Fruit fly (Drosophila melanogaster): ENCODE measurements around the gene CG15561.

The CG15561 gene

DNA sequence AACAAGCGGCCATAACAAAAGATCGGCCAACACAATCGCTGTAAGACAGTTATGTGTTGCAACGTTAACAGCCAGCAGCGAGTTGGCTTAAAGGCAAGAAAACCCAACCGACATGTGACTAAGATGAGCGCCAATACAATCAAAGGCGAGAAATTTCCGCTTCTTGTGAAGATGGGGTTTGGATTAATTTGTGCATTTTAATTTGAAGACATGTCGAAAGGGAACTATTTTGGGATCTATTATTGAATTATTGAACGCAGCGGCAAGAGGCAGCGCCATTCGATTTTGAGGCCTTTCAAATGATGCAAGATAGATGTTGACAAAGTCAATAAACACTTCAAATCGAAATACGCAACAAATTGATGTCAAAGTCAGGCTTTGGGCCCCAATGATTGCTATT lies 25.4 kb upstream of the CG15561 start (continued):
- TF ChIP-seq Kr (GFP tag; optimal IDR thresholded peaks at IDR 0.05) (no peak), CG8281 (tag; optimal IDR thresholded peaks at IDR 0.05) (peak; percentile 59), CG2875 (GFP tag; optimal IDR thresholded peaks at IDR 0.05) (no peak), Myb (GFP tag; optimal IDR thresholded peaks at IDR 0.05) (no peak), oc (tag; optimal IDR thresholded peaks at IDR 0.05) (peak; percentile 61), CG2678 (tag; optimal IDR thresholded peaks at IDR 0.05) (no peak), CG12104 (GFP tag; optimal IDR thresholded peaks at IDR 0.05) (no peak), CG12391 (tag; optimal IDR thresholded peaks at IDR 0.05) (no peak), CG9817 (tag; optimal IDR thresholded peaks at IDR 0.05) (no peak), CG13287 (GFP tag; IDR thresholded peaks at IDR 0.05; ENCODE audit: partially characterized antibody) (no peak), gcm2 (GFP tag; optimal IDR thresholded peaks at IDR 0.05) (no peak), dimm (GFP tag; IDR thresholded peaks at IDR 0.05) (no peak), BEAF-32 (GFP tag; optimal IDR thresholded peaks at IDR 0.05) (no peak), CG3838 (GFP tag; optimal IDR thresholded peaks at IDR 0.05) (no peak), danr (GFP tag; IDR thresholded peaks at IDR 0.05) (no peak), CG7786 (GFP tag; optimal IDR thresholded peaks at IDR 0.05) (no peak), Hmr (GFP tag; optimal IDR thresholded peaks at IDR 0.05) (no peak), D (optimal IDR thresholded peaks at IDR 0.05) (no peak), D (GFP tag; optimal IDR thresholded peaks at IDR 0.05) (no peak), cato (GFP tag; optimal IDR thresholded peaks at IDR 0.05; ENCODE audit: borderline replicate concordance) (no peak), D19B (GFP tag; optimal IDR thresholded peaks at IDR 0.05) (no peak), pfk (GFP tag; optimal IDR thresholded peaks at IDR 0.05) (no peak), Atf-2 (GFP tag; optimal IDR thresholded peaks at IDR 0.05) (no peak), Spps (tag; optimal IDR thresholded peaks at IDR 0.05) (no peak), CG3407 (GFP tag; optimal IDR thresholded peaks at IDR 0.05) (peak; percentile 2), NK7.1 (GFP tag; optimal IDR thresholded peaks at IDR 0.05) (no peak), CG9932 (GFP tag; IDR thresholded peaks at IDR 0.05) (no peak), croc (GFP tag; conservative IDR thresholded peaks at IDR 0.05) (no peak), dmrt99B (tag; optimal IDR thresholded peaks at IDR 0.05) (peak; percentile 17), CG15601 (tag; optimal IDR thresholded peaks at IDR 0.05) (peak; percentile 11), CG7357 (GFP tag; IDR thresholded peaks at IDR 0.05) (no peak), Vsx1 (GFP tag; optimal IDR thresholded peaks at IDR 0.05) (no peak), tin (GFP tag; optimal IDR thresholded peaks at IDR 0.05) (no peak), Oli (tag; optimal IDR thresholded peaks at IDR 0.05) (no peak), pros (GFP tag; optimal IDR thresholded peaks at IDR 0.05) (peak; percentile 63), gro (GFP tag; optimal IDR thresholded peaks at IDR 0.05) (no peak), CG2712 (tag; optimal IDR thresholded peaks at IDR 0.05) (no peak), CG30431 (GFP tag; optimal IDR thresholded peaks at IDR 0.05) (no peak), CG12219 (GFP tag; optimal IDR thresholded peaks at IDR 0.05) (no peak), Usf (GFP tag; optimal IDR thresholded peaks at IDR 0.05) (no peak), CG16863 (GFP tag; optimal IDR thresholded peaks at IDR 0.05) (no peak), CG15073 (GFP tag; optimal IDR thresholded peaks at IDR 0.05) (no peak), CG14050 (GFP tag; IDR thresholded peaks at IDR 0.05) (no peak), CG15514 (GFP tag; optimal IDR thresholded peaks at IDR 0.05) (no peak), Pdp1 (GFP tag; optimal IDR thresholded peaks at IDR 0.05) (peak in 1 of 2 experiments; percentile 18), CG9797 (GFP tag; optimal IDR thresholded peaks at IDR 0.05) (no peak), Awh (GFP tag; IDR thresholded peaks at IDR 0.05) (peak; percentile 52; the same call in 1 of the 2 replicates), pb (GFP tag; optimal IDR thresholded peaks at IDR 0.05) (no peak), Asciz (GFP tag; optimal IDR thresholded peaks at IDR 0.05) (peak; percentile 26), otp (GFP tag; IDR thresholded peaks at IDR 0.05) (0 out of 3 replicates have a peak, but pooled peaks have one; percentile 25), vvl (GFP tag; IDR thresholded peaks at IDR 0.05) (no peak)
